Worm (Caenorhabditis elegans) whole organism, dauer: Measurements from ENCODE around the gene F42A6.1.
"Not testable (repeated sequence)": the region's sequence is repeated elsewhere in the genome, so short reads cannot be mapped to it uniquely, and the experiment has no call there.

Source experiments
- unc-62 ChIP-seq: sonication (generic microtip); optimal IDR thresholded peaks from 2 replicates; lab custom pipeline; 2017; ENCODE audit warnings: missing biosample characterization, missing genetic modification reagents, missing genetic modification characterization

The F42A6.1 gene

ce11 chrIV:3354757-3355156 is at the start of gene F42A6.1:
Gene F42A6.1, plus strand, starts transcription at chrIV:3355057.
- TF ChIP-seq unc-62 (GFP tag; lab: Kevin White, UChicago) = no peak

- TF ChIP-seq unc-62 (GFP tag; lab: Kevin White, UChicago) = no peak
Observed at ce11 chrIV:3305575-3305974, 49.3 kb upstream of the F42A6.1 start, which contains the start of gene W08E12.2. Gene W08E12.2, plus strand, starts transcription at chrIV:3305875.

ce11 chrIV:3307463-3307862 is 47.4 kb upstream of the F42A6.1 start, which contains the start of gene W08E12.9:
Gene W08E12.9, minus strand, starts transcription at chrIV:3307563.
- TF ChIP-seq unc-62 (GFP tag; lab: Kevin White, UChicago) = no peak

ce11 chrIV:3308885-3309284 is 46.0 kb upstream of the F42A6.1 start:
- TF ChIP-seq unc-62 (GFP tag; lab: Kevin White, UChicago) = no peak

- TF ChIP-seq unc-62 (GFP tag; lab: Kevin White, UChicago) = no peak
Observed at ce11 chrIV:3310662-3311219, 44.1 kb upstream of the F42A6.1 start.

- no peak for TF ChIP-seq unc-62 (GFP tag; lab: Kevin White, UChicago)
Observed at ce11 chrIV:3311243-3311642, 43.6 kb upstream of the F42A6.1 start, which contains the start of gene zip-11. Gene zip-11, plus strand, starts transcription at chrIV:3311276.

- not testable (repeated sequence) for TF ChIP-seq unc-62 (GFP tag; lab: Kevin White, UChicago)
Observed at ce11 chrIV:3331758-3332157, 23.1 kb upstream of the F42A6.1 start, which contains the start of gene F42A6.5. Gene F42A6.5, minus strand, starts transcription at chrIV:3331858.

ce11 chrIV:3336585-3336984 is 18.3 kb upstream of the F42A6.1 start, which contains the start of gene F42A6.6:
Gene F42A6.6, minus strand, starts transcription at chrIV:3336873.
- no peak for TF ChIP-seq unc-62 (GFP tag; lab: Kevin White, UChicago)

- no peak for TF ChIP-seq unc-62 (GFP tag; lab: Kevin White, UChicago)
Observed at ce11 chrIV:3337275-3337674, 17.6 kb upstream of the F42A6.1 start.

- no peak for TF ChIP-seq unc-62 (GFP tag; lab: Kevin White, UChicago)
Observed at ce11 chrIV:3338176-3338575, 16.7 kb upstream of the F42A6.1 start.

ce11 chrIV:3338676-3339075 is 16.2 kb upstream of the F42A6.1 start, which contains the start of gene hrpa-1:
Gene hrpa-1, minus strand, starts transcription at chrIV:3338867.
- no peak for TF ChIP-seq unc-62 (GFP tag; lab: Kevin White, UChicago)

ce11 chrIV:3341170-3341569 is 13.7 kb upstream of the F42A6.1 start, which contains the start of gene F42A6.2:
Gene F42A6.2, plus strand, starts transcription at chrIV:3341470.
- TF ChIP-seq unc-62 (GFP tag; lab: Kevin White, UChicago) = no peak

- TF ChIP-seq unc-62 (GFP tag; lab: Kevin White, UChicago) = no peak
Observed at ce11 chrIV:3345484-3345883, 9.4 kb upstream of the F42A6.1 start.

- TF ChIP-seq unc-62 (GFP tag; lab: Kevin White, UChicago) = no peak
Observed at ce11 chrIV:3348334-3348733, 6.5 kb upstream of the F42A6.1 start.

ce11 chrIV:3349977-3350580 is 4.8 kb upstream of the F42A6.1 start, which contains the start of gene elks-1:
Gene elks-1, minus strand, starts transcription at chrIV:3350027.
- no peak for TF ChIP-seq unc-62 (GFP tag; lab: Kevin White, UChicago)

ce11 chrIV:3352019-3352418 is 2.8 kb upstream of the F42A6.1 start:
- TF ChIP-seq unc-62 (GFP tag; lab: Kevin White, UChicago) = no peak

- TF ChIP-seq unc-62 (GFP tag; lab: Kevin White, UChicago) = no peak
Observed at ce11 chrIV:3363221-3363620, 8.4 kb downstream of the F42A6.1 start, which contains the start of gene Y55H10A.2. Gene Y55H10A.2, plus strand, starts transcription at chrIV:3363521.
